Worm (Caenorhabditis elegans) whole organism, L1 larva: ENCODE measurements around the gene cyp-34A1.
"Not testable (repeated sequence)": the region's sequence is repeated elsewhere in the genome, so short reads cannot be mapped to it uniquely, and the experiment has no call there.

Experiments
- C34B4.2 ChIP-seq: sonication (generic microtip); optimal IDR thresholded peaks from 2 replicates; lab custom pipeline; 2017; ENCODE audit warnings: mild to moderate bottlenecking, missing genetic modification characterization, missing compliant biosample characterization
- Y116A8C.19 ChIP-seq: sonication (generic microtip); optimal IDR thresholded peaks from 2 replicates; lab custom pipeline; 2016; ENCODE audit warnings: missing compliant biosample characterization, missing genetic modification characterization, borderline replicate concordance
- aha-1 ChIP-seq: fragments of 150-350 bp; optimal IDR thresholded peaks from 2 replicates; lab custom pipeline; 2014; ENCODE audit warnings: missing biosample characterization, missing genetic modification characterization
- alr-1 ChIP-seq: fragments of 200-800 bp; sonication (Bioruptor generic); optimal IDR thresholded peaks from 2 replicates; lab custom pipeline; 2018; ENCODE audit warnings: borderline replicate concordance, mild to moderate bottlenecking, missing genetic modification characterization, missing compliant biosample characterization
- ama-1 ChIP-seq: fragments of 150-350 bp; optimal IDR thresholded peaks from 2 replicates; lab custom pipeline; 2014
- blmp-1 ChIP-seq: fragments of 150-350 bp; optimal IDR thresholded peaks from 2 replicates; lab custom pipeline; 2014; ENCODE audit warnings: missing biosample characterization, missing genetic modification characterization
- ceh-63 ChIP-seq: fragments of 200-800 bp; sonication (Bioruptor generic); optimal IDR thresholded peaks from 2 replicates; lab custom pipeline; 2018; ENCODE audit warnings: mild to moderate bottlenecking, missing genetic modification characterization, missing compliant biosample characterization
- ceh-8 ChIP-seq: fragments of 200-800 bp; sonication (Bioruptor generic); optimal IDR thresholded peaks from 2 replicates; lab custom pipeline; 2018; ENCODE audit warnings: mild to moderate bottlenecking, missing genetic modification characterization, moderate library complexity, missing compliant biosample characterization
- ceh-88 ChIP-seq: fragments of 200-800 bp; sonication (Bioruptor generic); IDR thresholded peaks from 2 replicates; pipeline ENCODE4 v1.3.6; 2022; ENCODE audit warnings: missing genetic modification characterization, missing compliant biosample characterization
- dsc-1 ChIP-seq: sonication (generic microtip); optimal IDR thresholded peaks from 2 replicates; lab custom pipeline; 2016; ENCODE audit warnings: mild to moderate bottlenecking, missing genetic modification characterization, missing compliant biosample characterization
- efl-1 ChIP-seq, 4 experiments: fragments of 150-350 bp; optimal IDR thresholded peaks in 3 of 4; peaks in 1 of 4; 1 replicate in 1 of 4; 2 replicates in 3 of 4; lab custom pipeline; 2014; ENCODE audit warnings: missing biosample characterization in 2 of 4, missing genetic modification characterization in 2 of 4, missing genetic modification reagents in 2 of 4
- egl-13 ChIP-seq: sonication (generic microtip); optimal IDR thresholded peaks from 2 replicates; lab custom pipeline; 2016; ENCODE audit warnings: missing genotype, missing genetic modification reagents, missing genetic modification characterization, missing compliant biosample characterization
- elt-2 ChIP-seq: sonication (generic microtip); optimal IDR thresholded peaks from 2 replicates; lab custom pipeline; 2016; ENCODE audit warnings: missing genetic modification characterization, mild to moderate bottlenecking, inconsistent platforms, missing compliant biosample characterization, missing genetic modification reagents
- elt-3 ChIP-seq, 6 experiments: fragments of 150-350 bp in 1 of 6; sonication (generic microtip); optimal IDR thresholded peaks; 2 replicates each; lab custom pipeline; 2017 to 2018; ENCODE audit warnings: missing biosample characterization in 6 of 6, missing genetic modification characterization in 6 of 6, inconsistent platforms in 1 of 6
- fkh-10 ChIP-seq: sonication (generic microtip); optimal IDR thresholded peaks from 2 replicates; lab custom pipeline; 2017; ENCODE audit warnings: missing biosample characterization, missing genetic modification reagents, missing genetic modification characterization
- fos-1 ChIP-seq: fragments of 150-350 bp; optimal IDR thresholded peaks from 2 replicates; lab custom pipeline; 2014; ENCODE audit warnings: missing biosample characterization, missing genetic modification characterization
- grh-1 ChIP-seq: fragments of 200-800 bp; sonication (Bioruptor generic); IDR thresholded peaks from 2 replicates; pipeline ENCODE4 v1.3.6; 2022; ENCODE audit warnings: missing genetic modification reagents, missing genetic modification characterization, missing compliant biosample characterization
- hlh-17 ChIP-seq: fragments of 200-800 bp; sonication (Bioruptor generic); optimal IDR thresholded peaks from 2 replicates; lab custom pipeline; 2018; ENCODE audit warnings: missing genetic modification characterization, mild to moderate bottlenecking, missing compliant biosample characterization, moderate library complexity, borderline replicate concordance
- lin-13 ChIP-seq: fragments of 150-350 bp; optimal IDR thresholded peaks from 2 replicates; lab custom pipeline; 2014; ENCODE audit warnings: missing biosample characterization, missing genetic modification reagents, missing genetic modification characterization
- lin-14 ChIP-seq: fragments of 200-800 bp; sonication (Bioruptor generic); optimal IDR thresholded peaks from 2 replicates; lab custom pipeline; 2018; ENCODE audit warnings: mild to moderate bottlenecking, missing genetic modification characterization, moderate library complexity, missing compliant biosample characterization
- lin-35 ChIP-seq, 2 experiments: fragments of 150-350 bp; optimal IDR thresholded peaks; 2 replicates each; lab custom pipeline; 2014; ENCODE audit warnings: missing biosample characterization in 2 of 2, missing genetic modification characterization in 2 of 2, missing genetic modification reagents in 2 of 2
- lin-39 ChIP-seq: fragments of 150-350 bp; optimal IDR thresholded peaks from 2 replicates; lab custom pipeline; 2014; ENCODE audit warnings: missing biosample characterization, missing genetic modification reagents, missing genetic modification characterization
- mab-9 ChIP-seq: fragments of 200-800 bp; sonication (Bioruptor generic); IDR thresholded peaks from 2 replicates; pipeline ENCODE4 v1.3.6; 2022; ENCODE audit warnings: missing genetic modification reagents, missing genetic modification characterization, missing compliant biosample characterization
- mef-2 ChIP-seq: fragments of 150-350 bp; optimal IDR thresholded peaks from 2 replicates; lab custom pipeline; 2014; ENCODE audit warnings: missing biosample characterization, missing genetic modification characterization
- nhr-12 ChIP-seq: sonication (generic microtip); optimal IDR thresholded peaks from 2 replicates; lab custom pipeline; 2017; ENCODE audit warnings: missing biosample characterization, missing genetic modification characterization
- nhr-28 ChIP-seq: fragments of 150-350 bp; optimal IDR thresholded peaks from 2 replicates; lab custom pipeline; 2014; ENCODE audit warnings: missing biosample characterization, missing genetic modification characterization
- nhr-47 ChIP-seq: sonication (generic microtip); optimal IDR thresholded peaks from 2 replicates; lab custom pipeline; 2016; ENCODE audit warnings: mild to moderate bottlenecking, missing genetic modification characterization, moderate library complexity, missing compliant biosample characterization
- nhr-77 ChIP-seq: fragments of 150-350 bp; optimal IDR thresholded peaks from 2 replicates; lab custom pipeline; 2014; ENCODE audit warnings: missing biosample characterization, missing genetic modification characterization
- nhr-85 ChIP-seq: sonication (generic microtip); peaks from one replicate; lab custom pipeline; 2016; ENCODE audit warnings: missing genetic modification characterization, inconsistent platforms, missing compliant biosample characterization
- pag-3 ChIP-seq: sonication (generic microtip); optimal IDR thresholded peaks from 2 replicates; lab custom pipeline; 2017; ENCODE audit warnings: missing genetic modification characterization, mild to moderate bottlenecking, missing compliant biosample characterization, antibody characterized with exemption, borderline replicate concordance; ENCODE audit not compliant: insufficient read depth
- rnt-1 ChIP-seq: sonication (generic microtip); optimal IDR thresholded peaks from 2 replicates; lab custom pipeline; 2016; ENCODE audit warnings: mild to moderate bottlenecking, missing genetic modification characterization, moderate library complexity, missing compliant biosample characterization
- skn-1 ChIP-seq: fragments of 150-350 bp; optimal IDR thresholded peaks from 2 replicates; lab custom pipeline; 2014; ENCODE audit warnings: missing biosample characterization, missing genetic modification characterization
- sup-37 ChIP-seq: fragments of 200-800 bp; sonication (Bioruptor generic); optimal IDR thresholded peaks from 2 replicates; lab custom pipeline; 2018; ENCODE audit warnings: mild to moderate bottlenecking, missing genetic modification characterization, missing compliant biosample characterization
- tbx-2 ChIP-seq: sonication (generic microtip); optimal IDR thresholded peaks from 2 replicates; lab custom pipeline; 2016; ENCODE audit warnings: missing genetic modification characterization, missing compliant biosample characterization
- tlp-1 ChIP-seq: fragments of 150-350 bp; optimal IDR thresholded peaks from 2 replicates; lab custom pipeline; 2014; ENCODE audit warnings: missing biosample characterization, missing genetic modification characterization
- unc-30 ChIP-seq: sonication (generic microtip); optimal IDR thresholded peaks from 2 replicates; lab custom pipeline; 2017; ENCODE audit warnings: missing biosample characterization, missing genetic modification characterization
- zag-1 ChIP-seq: fragments of 150-350 bp; optimal IDR thresholded peaks from 2 replicates; lab custom pipeline; 2014; ENCODE audit warnings: missing biosample characterization, missing genetic modification characterization
- ztf-4 ChIP-seq: fragments of 150-350 bp; optimal IDR thresholded peaks from 2 replicates; lab custom pipeline; 2014; ENCODE audit warnings: missing biosample characterization, missing genetic modification characterization

cyp-34A1 gene

DNA sequence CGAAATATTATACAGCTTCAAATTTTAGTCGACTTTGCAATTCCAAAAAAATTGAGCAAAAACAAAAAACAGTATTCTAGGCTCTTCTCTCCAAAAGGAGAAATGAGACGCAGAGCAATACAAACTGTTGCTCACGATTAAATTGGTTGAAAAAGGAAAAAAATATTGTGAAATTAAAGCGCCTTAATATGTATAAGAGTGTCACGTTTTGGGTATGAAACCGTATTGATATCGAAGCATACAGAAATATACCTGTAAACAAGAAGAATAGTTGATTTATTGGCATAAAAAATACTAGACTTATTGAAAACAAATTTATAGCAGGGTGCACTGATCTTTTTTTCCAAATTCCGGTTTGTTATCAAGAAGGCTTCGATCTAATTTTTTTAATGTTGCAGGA is 21.9 kb downstream of the cyp-34A1 start, which contains the start of gene M01B2.13:
TSS of gene M01B2.13 (minus strand) at position 101 of the 400 bp plus-strand sequence.
- TF ChIP-seq pag-3 (no peak), egl-13 (tag; lab: Kevin White, UChicago) (no peak), mef-2 (tag; lab: Kevin White, UChicago) (no peak)

DNA sequence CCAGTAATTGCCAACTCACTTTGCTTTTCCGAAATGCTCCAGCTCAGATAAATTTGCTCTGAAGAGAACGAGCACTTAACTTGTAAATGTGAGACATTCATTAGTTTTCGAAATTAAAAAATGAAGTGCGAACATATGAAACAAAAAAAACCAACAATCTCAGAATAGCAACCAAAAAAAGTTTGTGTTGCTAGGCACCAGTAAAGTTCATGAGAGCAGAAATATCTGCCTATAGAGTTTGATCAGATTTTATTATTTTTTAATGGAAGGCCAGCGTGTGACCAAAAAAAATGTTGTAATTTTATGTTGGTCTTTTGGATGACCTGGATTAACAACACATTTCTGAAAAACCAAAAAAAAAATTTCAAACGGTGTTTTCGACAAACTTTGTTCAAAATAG is 23.6 kb downstream of the cyp-34A1 start, which contains the start of gene M01B2.12:
TSS of gene M01B2.12 (minus strand) at position 101 of the 400 bp plus-strand sequence.
- no peak for TF ChIP-seq mab-9 (GFP tag; lab: Robert Waterston, UW)
- no peak for TF ChIP-seq efl-1 (optimal IDR thresholded peaks at IDR 0.05; lab: Kevin White, UChicago)
- no peak for TF ChIP-seq efl-1 (GFP tag; optimal IDR thresholded peaks at IDR 0.05 in 1 of 2; lab: Kevin White, UChicago)
- TF ChIP-seq grh-1 (GFP tag; lab: Robert Waterston, UW): no peak
- no peak for TF ChIP-seq sup-37 (GFP tag; lab: Kevin White, UChicago)
- no peak for TF ChIP-seq tbx-2
- TF ChIP-seq nhr-28: no peak
- TF ChIP-seq C34B4.2 (tag; lab: Kevin White, UChicago): no peak
- TF ChIP-seq ceh-63: no peak
- no peak for TF ChIP-seq Y116A8C.19 (tag; lab: Kevin White, UChicago)
- TF ChIP-seq tlp-1: no peak
- TF ChIP-seq lin-13: no peak
- TF ChIP-seq fos-1 (tag; lab: Kevin White, UChicago): no peak
- no peak for TF ChIP-seq ceh-8 (GFP tag; lab: Kevin White, UChicago)
- no peak for TF ChIP-seq fkh-10 (GFP tag; lab: Kevin White, UChicago)
- no peak for TF ChIP-seq ceh-88 (GFP tag; lab: Robert Waterston, UW)
- TF ChIP-seq skn-1: no peak
- no peak for TF ChIP-seq blmp-1 (tag; lab: Kevin White, UChicago)
- TF ChIP-seq rnt-1 (tag; lab: Kevin White, UChicago): no peak
- no peak for TF ChIP-seq mef-2 (tag; lab: Kevin White, UChicago)
- no peak for TF ChIP-seq alr-1 (tag; lab: Kevin White, UChicago)

DNA sequence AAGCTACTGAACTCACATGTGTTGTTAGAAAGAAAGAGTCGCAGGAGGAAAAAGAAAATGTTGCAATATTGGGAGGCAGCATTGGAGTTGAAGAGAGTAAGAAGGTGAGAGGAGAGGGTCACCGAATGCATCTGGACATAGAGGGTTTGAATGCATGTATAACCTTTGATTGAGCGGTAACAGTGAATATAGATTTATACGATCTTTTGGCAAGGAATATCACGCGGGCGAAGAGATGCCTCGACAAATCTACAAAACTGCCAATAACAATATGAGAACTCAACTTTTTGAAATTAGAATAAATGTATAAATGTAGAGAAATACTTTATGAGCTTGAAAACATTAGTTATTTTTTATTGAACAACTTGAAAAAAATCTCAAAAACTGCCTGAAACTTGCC is 25.4 kb downstream of the cyp-34A1 start, which contains the start of gene M01B2.10:
TSS of gene M01B2.10 (minus strand) at position 101 of the 400 bp plus-strand sequence.
- not testable (repeated sequence) for TF ChIP-seq ztf-4 (tag; lab: Kevin White, UChicago); nhr-28; skn-1

DNA sequence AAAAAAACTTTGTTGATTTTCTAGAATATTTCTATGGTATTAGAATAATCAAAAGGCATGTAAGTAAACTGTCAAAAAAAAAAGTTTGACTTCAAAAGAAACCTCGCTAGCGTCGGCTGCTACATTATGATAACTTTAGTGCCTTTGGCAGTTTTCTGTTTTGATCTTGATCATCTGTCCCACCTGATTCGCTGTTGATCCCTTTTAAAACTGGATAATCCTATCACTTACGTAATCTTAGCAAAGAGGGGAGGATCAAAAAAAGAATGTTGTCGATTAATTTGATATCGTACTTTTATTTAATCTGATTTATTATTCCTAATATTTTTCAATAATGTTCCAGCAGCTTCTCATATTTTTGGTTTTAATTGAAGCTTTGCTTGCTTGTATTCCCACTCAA is 27.9 kb downstream of the cyp-34A1 start, which contains the start of gene M01B2.8:
TSS of gene M01B2.8 (plus strand) at position 301 of the 400 bp plus-strand sequence.
- TF ChIP-seq fkh-10 (GFP tag; lab: Kevin White, UChicago) (no peak), lin-39 (tag; lab: Kevin White, UChicago) (no peak), dsc-1 (peak; percentile 0), aha-1 (tag; lab: Kevin White, UChicago) (no peak), hlh-17 (GFP tag; lab: Kevin White, UChicago) (no peak), nhr-85 (tag; lab: Kevin White, UChicago) (no peak), lin-35 (GFP tag; optimal IDR thresholded peaks at IDR 0.05; lab: Kevin White, UChicago) (no peak), nhr-47 (tag; lab: Kevin White, UChicago) (no peak), nhr-77 (no peak)

DNA sequence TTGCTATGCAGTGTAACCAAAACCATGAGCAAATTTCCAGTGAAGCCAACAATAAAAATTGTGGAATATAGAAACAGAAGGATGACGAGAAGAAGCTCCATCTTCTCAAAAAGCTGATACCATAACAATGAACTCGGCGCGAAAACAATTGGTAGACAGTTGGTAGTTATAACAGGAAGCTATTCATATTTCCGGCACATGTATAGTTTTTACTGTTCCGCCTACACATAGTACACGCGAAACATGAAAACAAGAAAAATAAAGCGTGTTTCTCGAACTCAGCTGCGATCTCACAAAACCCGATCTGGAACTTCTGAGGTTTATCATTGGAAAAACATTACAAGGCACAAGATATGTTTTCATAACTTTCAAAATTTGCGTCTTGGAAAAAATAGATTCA is 28.7 kb downstream of the cyp-34A1 start, which contains the start of gene srsx-37:
TSS of gene srsx-37 (minus strand) at position 101 of the 400 bp plus-strand sequence.
- TF ChIP-seq ceh-88 (GFP tag; lab: Robert Waterston, UW) (no peak), elt-3 (tag; optimal IDR thresholded peaks at IDR 0.05; lab: Kevin White, UChicago) (no peak), grh-1 (GFP tag; lab: Robert Waterston, UW) (no peak), ama-1 (lab: Kevin White, UChicago) (no peak), nhr-77 (no peak), unc-30 (tag; lab: Kevin White, UChicago) (no peak), ceh-8 (GFP tag; lab: Kevin White, UChicago) (no peak), mef-2 (tag; lab: Kevin White, UChicago) (no peak), fos-1 (tag; lab: Kevin White, UChicago) (no peak), elt-2 (tag; lab: Kevin White, UChicago) (no peak), zag-1 (tag; lab: Kevin White, UChicago) (no peak), nhr-12 (tag; lab: Kevin White, UChicago) (no peak), lin-14 (no peak)
